Worm (Caenorhabditis elegans): ENCODE measurements around the gene F40G12.5.

ce11 chrV:14256813-14257212, 13.8 kb downstream of the F40G12.5 start, which contains the start of gene sre-8:
- TF ChIP-seq unc-62 (GFP tag; optimal IDR thresholded peaks at IDR 0.05): no peak
- no peak for TF ChIP-seq egl-27 (tag; optimal IDR thresholded peaks at IDR 0.05)
- TF ChIP-seq unc-86 (tag; optimal IDR thresholded peaks at IDR 0.05): no peak
- no peak for TF ChIP-seq nhr-71 (tag; optimal IDR thresholded peaks at IDR 0.05)
- TF ChIP-seq nhr-237 (tag; optimal IDR thresholded peaks at IDR 0.05): no peak
- TF ChIP-seq hpl-2 (GFP tag; optimal IDR thresholded peaks at IDR 0.05): no peak
- TF ChIP-seq ztf-11 (tag; optimal IDR thresholded peaks at IDR 0.05): no peak
- TF ChIP-seq swsn-7 (tag; optimal IDR thresholded peaks at IDR 0.05): no peak
- TF ChIP-seq lin-39 (tag; optimal IDR thresholded peaks at IDR 0.05): no peak
- TF ChIP-seq sox-4 (tag; optimal IDR thresholded peaks at IDR 0.05): no peak
- no peak for TF ChIP-seq unc-30 (tag; optimal IDR thresholded peaks at IDR 0.05)
- no peak for TF ChIP-seq nhr-84 (tag; optimal IDR thresholded peaks at IDR 0.05)
- no peak for TF ChIP-seq irx-1 (tag; optimal IDR thresholded peaks at IDR 0.05)
- no peak for TF ChIP-seq ama-1 (optimal IDR thresholded peaks at IDR 0.05)
